Worm (Caenorhabditis elegans): ENCODE results near the gene F56D6.21.
A peak's percentile ranks its signal among the peaks of the same experiment; 100 is the strongest.

The F56D6.21 gene

DNA sequence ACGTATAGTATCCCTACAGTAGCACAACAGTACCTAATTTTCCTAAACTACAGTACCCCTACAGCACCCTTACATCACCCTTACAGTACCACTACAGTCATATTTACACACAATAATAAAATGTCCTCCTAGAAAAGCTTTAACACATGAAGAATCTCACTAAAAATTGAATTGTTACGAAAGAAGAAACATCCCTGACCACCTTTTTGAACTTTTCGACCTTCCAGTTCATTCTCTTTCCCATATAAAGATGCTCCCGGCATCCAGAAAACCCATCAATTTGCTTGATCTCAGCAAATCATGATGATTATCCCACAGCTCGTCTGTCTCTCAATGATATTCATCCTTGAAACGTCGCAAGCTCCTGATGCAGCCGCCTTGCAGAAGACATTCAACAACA is at the start of gene F56D6.21:
TSS of gene F56D6.21 (plus strand) at position 301 of the 400 bp plus-strand sequence.
- no peak for TF ChIP-seq attf-3 (GFP tag; conservative IDR thresholded peaks at IDR 0.05)
- no peak for TF ChIP-seq nfya-2 (GFP tag; IDR thresholded peaks at IDR 0.05)
- TF ChIP-seq Y95B8A.8 (GFP tag; IDR thresholded peaks at IDR 0.05), result no peak
- no peak for TF ChIP-seq ztf-28 (GFP tag; IDR thresholded peaks at IDR 0.05)
- no peak for TF ChIP-seq ztf-26 (tag; optimal IDR thresholded peaks at IDR 0.05)
- no peak for TF ChIP-seq gei-17 (GFP tag; optimal IDR thresholded peaks at IDR 0.05)
- TF ChIP-seq mes-4 (tag; optimal IDR thresholded peaks at IDR 0.05), result no peak
- no peak for TF ChIP-seq cebp-2 (GFP tag; IDR thresholded peaks at IDR 0.05)
- no peak for TF ChIP-seq hsf-1 (GFP tag; IDR thresholded peaks at IDR 0.05)
- no peak for TF ChIP-seq Y79H2A.3 (GFP tag; conservative IDR thresholded peaks at IDR 0.05)
- TF ChIP-seq rpc-1 (optimal IDR thresholded peaks at IDR 0.05), result no peak
- no peak for TF ChIP-seq rpc-1 (tag; optimal IDR thresholded peaks at IDR 0.05)
- TF ChIP-seq unc-130 (GFP tag; optimal IDR thresholded peaks at IDR 0.05), result no peak
- no peak for TF ChIP-seq madf-6 (GFP tag; IDR thresholded peaks at IDR 0.05)

DNA sequence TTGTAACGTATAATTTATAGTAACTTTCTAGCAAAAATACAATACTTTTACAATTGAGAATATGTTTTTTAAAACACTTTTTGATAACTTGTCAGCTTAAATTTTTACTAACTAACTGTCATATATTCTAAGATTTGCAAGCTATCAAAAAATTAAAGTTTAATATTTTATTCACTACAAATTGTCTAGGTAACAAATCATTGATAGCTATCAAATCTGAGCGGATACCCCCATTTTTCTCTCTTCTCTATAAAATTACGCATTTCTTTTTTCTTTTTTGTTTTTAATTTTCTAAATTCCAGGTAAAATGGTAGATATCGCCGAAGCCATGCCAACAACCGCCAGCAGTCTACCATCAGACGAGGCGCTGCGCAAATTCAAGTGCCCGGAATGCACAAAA is 49.2 kb upstream of the F56D6.21 start, which contains the start of gene zag-1:
TSS of gene zag-1 (plus strand) at position 301 of the 400 bp plus-strand sequence.
- TF ChIP-seq ceh-40 (GFP tag; IDR thresholded peaks at IDR 0.05), result no peak

DNA sequence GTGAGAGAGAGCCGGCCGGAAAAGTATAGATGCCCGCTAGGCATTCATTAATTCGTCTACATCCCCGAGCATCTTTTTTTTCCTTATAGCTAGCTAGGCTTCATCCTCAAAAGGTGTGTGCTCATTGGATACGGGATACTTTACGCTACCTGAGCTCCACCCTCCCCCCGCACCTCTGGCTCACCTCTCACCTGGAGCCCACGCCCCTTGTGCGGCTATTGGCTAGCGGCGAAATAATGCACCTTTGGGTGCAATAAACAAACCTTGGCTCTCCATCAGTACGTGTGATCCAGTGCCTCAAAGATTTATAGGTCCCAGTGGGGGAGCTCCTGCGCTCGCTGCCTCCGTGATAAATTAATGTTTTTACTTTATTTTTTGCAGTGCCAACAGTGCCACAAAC is 48.5 kb upstream of the F56D6.21 start:
- TF ChIP-seq zfh-2 (GFP tag; conservative IDR thresholded peaks at IDR 0.05) (0 out of 2 replicates have a peak, but pooled peaks have one; percentile 22), rcor-1 (GFP tag; IDR thresholded peaks at IDR 0.05) (no peak), lin-26 (GFP tag; IDR thresholded peaks at IDR 0.05) (no peak)

DNA sequence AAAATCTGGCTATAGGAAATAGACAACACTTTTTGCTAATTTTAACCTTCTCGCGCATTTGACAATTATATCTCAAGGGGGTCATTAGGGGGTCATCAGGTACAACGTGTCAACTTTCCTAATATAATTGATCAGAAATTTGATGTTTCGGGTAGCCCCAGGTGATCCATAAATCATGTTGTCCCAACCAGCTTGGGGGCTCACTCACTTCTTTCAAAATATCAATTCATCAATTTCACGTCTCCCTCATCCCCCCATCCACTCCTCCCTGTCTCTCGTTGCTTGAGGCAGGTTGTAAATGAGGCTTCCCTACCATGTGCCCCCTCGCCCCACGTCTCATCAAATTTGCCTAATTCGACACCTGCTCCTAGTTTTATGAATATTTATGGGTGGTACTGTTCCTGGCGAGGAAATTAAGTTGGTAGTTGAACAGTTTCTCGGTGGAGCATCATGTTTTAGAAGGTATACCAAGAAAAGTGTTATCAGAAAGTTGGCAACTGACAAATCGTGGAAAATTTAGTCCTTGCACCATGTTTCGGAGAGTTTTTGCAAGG is 46.6 kb upstream of the F56D6.21 start:
- no peak for TF ChIP-seq F57A8.1 (GFP tag; optimal IDR thresholded peaks at IDR 0.05)
- no peak for TF ChIP-seq akir-1 (GFP tag; optimal IDR thresholded peaks at IDR 0.05)
- TF ChIP-seq F57C9.4 (tag; optimal IDR thresholded peaks at IDR 0.05), result no peak
- no peak for TF ChIP-seq lir-1 (GFP tag; conservative IDR thresholded peaks at IDR 0.05)
- TF ChIP-seq pbrm-1 (GFP tag; IDR thresholded peaks at IDR 0.05), result no peak
- TF ChIP-seq Y79H2A.3 (GFP tag; conservative IDR thresholded peaks at IDR 0.05), result no peak
- no peak for TF ChIP-seq mes-4 (tag; optimal IDR thresholded peaks at IDR 0.05)
- no peak for TF ChIP-seq B0336.3 (GFP tag; IDR thresholded peaks at IDR 0.05)
- no peak for TF ChIP-seq nhr-179 (tag; optimal IDR thresholded peaks at IDR 0.05)
- TF ChIP-seq Y53F4B.3 (GFP tag; IDR thresholded peaks at IDR 0.05), result no peak
- no peak for TF ChIP-seq lag-1 (GFP tag; IDR thresholded peaks at IDR 0.05)
- no peak for TF ChIP-seq athp-1 (tag; optimal IDR thresholded peaks at IDR 0.05)
- no peak for TF ChIP-seq K11D2.4 (GFP tag; IDR thresholded peaks at IDR 0.05)

DNA sequence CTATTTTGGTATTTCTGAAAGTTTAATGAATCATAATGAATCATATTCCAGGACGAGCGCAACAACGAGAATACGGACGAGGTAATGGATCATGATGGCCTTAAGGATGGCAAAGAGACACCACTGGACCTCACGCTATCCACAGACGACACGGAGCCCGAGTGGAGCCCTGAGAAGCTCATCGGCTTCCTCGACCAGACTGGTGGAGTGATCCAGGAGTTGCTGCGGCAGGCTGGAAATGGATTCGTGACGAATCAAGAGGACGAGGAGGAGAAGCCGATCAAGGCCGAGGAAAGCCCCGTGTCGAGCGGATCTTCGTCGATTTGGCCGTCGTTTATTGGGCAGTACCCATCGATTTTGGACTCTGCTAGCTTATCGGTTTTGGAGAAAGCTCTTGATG is 45.2 kb upstream of the F56D6.21 start:
- TF ChIP-seq F49E8.2 (tag; optimal IDR thresholded peaks at IDR 0.05; ENCODE audit: insufficient read depth), result no peak
- TF ChIP-seq K12H6.12 (tag; optimal IDR thresholded peaks at IDR 0.05), result no peak
- no peak for TF ChIP-seq ceh-58 (GFP tag; IDR thresholded peaks at IDR 0.05)
- 0 out of 2 replicates have a peak, but pooled peaks have one; percentile 5 for TF ChIP-seq mcd-1 (GFP tag; IDR thresholded peaks at IDR 0.05)
- peak; percentile 61 for TF ChIP-seq zfh-2 (GFP tag; conservative IDR thresholded peaks at IDR 0.05)
- TF ChIP-seq ama-1 (optimal IDR thresholded peaks at IDR 0.05), result no peak
- TF ChIP-seq ama-1 (GFP tag; optimal IDR thresholded peaks at IDR 0.05), result no peak
- TF ChIP-seq nhr-27 (tag; optimal IDR thresholded peaks at IDR 0.05), result no peak
